Fruit fly (Drosophila melanogaster): ENCODE measurements around the gene CG12523.

DNA sequence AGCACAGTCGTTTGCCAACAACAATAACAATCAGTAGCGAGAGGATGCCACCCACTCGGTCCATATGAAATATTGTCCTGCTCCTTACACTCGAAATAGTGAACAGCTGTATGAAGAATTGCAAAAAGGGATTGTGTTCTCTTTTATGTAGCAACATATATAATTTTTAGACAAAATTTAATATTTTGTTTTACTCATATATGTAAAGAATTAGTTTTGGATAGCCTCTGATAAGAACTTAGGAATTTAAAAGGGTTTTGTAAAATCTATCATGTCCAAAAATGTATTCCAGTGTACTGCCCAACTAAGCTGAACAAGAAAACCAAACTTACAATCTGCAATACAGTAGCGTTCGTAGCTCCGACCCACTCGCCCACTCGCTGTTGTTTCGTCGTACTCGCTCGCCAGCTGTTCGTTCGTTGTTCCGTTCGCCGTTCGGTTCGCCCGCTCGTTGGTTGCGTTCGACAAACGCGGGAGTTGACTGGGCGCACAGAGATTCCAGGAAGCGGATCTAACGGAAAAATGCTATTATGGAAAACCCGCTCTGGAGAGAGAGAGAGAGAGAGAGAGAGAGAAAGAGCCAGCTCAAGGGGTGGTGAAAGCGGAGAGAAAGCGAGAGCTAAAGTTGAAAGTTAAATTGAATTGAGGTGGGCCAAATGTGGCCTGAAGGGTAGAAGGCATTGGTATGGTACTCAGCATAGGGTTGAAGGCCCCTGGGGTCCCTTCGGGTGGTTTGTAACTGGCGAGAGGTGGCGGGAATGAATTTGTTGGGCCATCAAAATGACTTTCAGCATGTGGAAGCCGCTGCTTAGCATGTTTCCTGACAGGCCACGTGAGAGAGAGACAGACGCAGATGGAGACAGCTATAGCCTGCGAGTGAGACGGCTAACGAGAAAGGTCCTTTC lies 9.8 kb downstream of the CG12523 start:
- TF ChIP-seq CG8765 (GFP tag; IDR thresholded peaks at IDR 0.05) (no peak), crc (GFP tag; optimal IDR thresholded peaks at IDR 0.05) (peak; percentile 13), tx (GFP tag; optimal IDR thresholded peaks at IDR 0.05) (no peak), CG34224 (GFP tag; IDR thresholded peaks at IDR 0.05; ENCODE audit: partially characterized antibody) (no peak), maf-S (GFP tag; optimal IDR thresholded peaks at IDR 0.05) (peak; percentile 31)
